Fruit fly (Drosophila melanogaster): ENCODE results near the gene Atg8a.

dm6 chrX:10719280-10719679, 48.9 kb downstream of the Atg8a start:
- no peak for TF ChIP-seq insv (optimal IDR thresholded peaks at IDR 0.05)
- TF ChIP-seq ttk (optimal IDR thresholded peaks at IDR 0.05), result no peak
